Worm (Caenorhabditis elegans): ENCODE measurements around the gene Y54F10AM.11.
"Not testable (repeated sequence)": the region's sequence is repeated elsewhere in the genome, so short reads cannot be mapped to it uniquely, and the experiment has no call there.

- TF ChIP-seq skn-1 (tag; optimal IDR thresholded peaks at IDR 0.05); ces-1 (GFP tag; optimal IDR thresholded peaks at IDR 0.05); snpc-4 (tag; optimal IDR thresholded peaks at IDR 0.05); ztf-11 (tag; optimal IDR thresholded peaks at IDR 0.05); lin-15B (tag; optimal IDR thresholded peaks at IDR 0.05); egl-27 (tag; optimal IDR thresholded peaks at IDR 0.05); vab-15 (tag; optimal IDR thresholded peaks at IDR 0.05); pqm-1 (tag; optimal IDR thresholded peaks at IDR 0.05): not testable (repeated sequence)
These were observed at the start of gene Y54F10AM.11 for ce11 chrIII:2563883-2564282.
